Worm (Caenorhabditis elegans) whole organism, L3 larva: ENCODE results near the gene zzz-1.

Source experiments
- ceh-82 ChIP-seq: fragments of 150-350 bp; optimal IDR thresholded peaks from 2 replicates; lab custom pipeline; 2014; ENCODE audit warnings: missing biosample characterization, missing genetic modification characterization
- elt-2 ChIP-seq: sonication (generic microtip); optimal IDR thresholded peaks from 2 replicates; lab custom pipeline; 2016; ENCODE audit warnings: missing genetic modification reagents, mild to moderate bottlenecking, missing genetic modification characterization, missing compliant biosample characterization
- lin-39 ChIP-seq: fragments of 150-350 bp; optimal IDR thresholded peaks from 2 replicates; lab custom pipeline; 2018; ENCODE audit warnings: missing biosample characterization, missing genetic modification reagents, missing genetic modification characterization
- nhr-23 ChIP-seq: fragments of 150-350 bp; optimal IDR thresholded peaks from 2 replicates; lab custom pipeline; 2014; ENCODE audit warnings: missing biosample characterization, missing genetic modification reagents, missing genetic modification characterization
- nhr-25 ChIP-seq: sonication (generic microtip); optimal IDR thresholded peaks from 2 replicates; lab custom pipeline; 2017; ENCODE audit warnings: missing biosample characterization, missing genetic modification characterization
- pqm-1 ChIP-seq: fragments of 150-350 bp; optimal IDR thresholded peaks from 2 replicates; lab custom pipeline; 2017; ENCODE audit warnings: missing biosample characterization, missing genetic modification characterization, inconsistent platforms
- unc-62 ChIP-seq: fragments of 150-350 bp; sonication (generic microtip); optimal IDR thresholded peaks from 4 replicates; lab custom pipeline; 2014; ENCODE audit warnings: missing biosample characterization, missing genetic modification reagents, missing genetic modification characterization
- zag-1 ChIP-seq: fragments of 150-350 bp; optimal IDR thresholded peaks from 2 replicates; lab custom pipeline; 2014; ENCODE audit warnings: missing biosample characterization, missing genetic modification characterization
- ztf-4 ChIP-seq: fragments of 150-350 bp; optimal IDR thresholded peaks from 2 replicates; lab custom pipeline; 2014; ENCODE audit warnings: missing biosample characterization, missing genetic modification characterization

- TF ChIP-seq ztf-4 = no peak
- no peak for TF ChIP-seq zag-1 (tag; lab: Kevin White, UChicago)
- TF ChIP-seq ceh-82 (tag; lab: Kevin White, UChicago) = no peak
- no peak for TF ChIP-seq unc-62 (GFP tag; lab: Kevin White, UChicago)
- TF ChIP-seq pqm-1 (tag; lab: Kevin White, UChicago) = peak; percentile 57
- no peak for TF ChIP-seq lin-39 (tag; lab: Kevin White, UChicago)
- peak; percentile 77 for TF ChIP-seq nhr-23
- TF ChIP-seq elt-2 = peak; percentile 39
- TF ChIP-seq nhr-25 = no peak
Observed at ce11 chrV:10890980-10891379, 18.0 kb downstream of the zzz-1 start, which contains the start of gene F32D8.12.
